Worm (Caenorhabditis elegans) whole organism, L1 larva: ENCODE data around the gene mig-5.

Experiments used
- F16B12.6 ChIP-seq: fragments of 150-350 bp; optimal IDR thresholded peaks from 2 replicates; lab custom pipeline; 2014; ENCODE audit warnings: missing biosample characterization, missing genetic modification characterization
- ama-1 ChIP-seq: fragments of 150-350 bp; optimal IDR thresholded peaks from 2 replicates; lab custom pipeline; 2014
- lin-14 ChIP-seq: fragments of 200-800 bp; sonication (Bioruptor generic); optimal IDR thresholded peaks from 2 replicates; lab custom pipeline; 2018; ENCODE audit warnings: mild to moderate bottlenecking, missing genetic modification characterization, moderate library complexity, missing compliant biosample characterization
- lin-15B ChIP-seq: fragments of 150-350 bp; sonication (generic microtip); optimal IDR thresholded peaks from 3 replicates; lab custom pipeline; 2014; ENCODE audit warnings: missing biosample characterization, missing genetic modification characterization
- lin-39 ChIP-seq: fragments of 150-350 bp; optimal IDR thresholded peaks from 2 replicates; lab custom pipeline; 2014; ENCODE audit warnings: missing biosample characterization, missing genetic modification reagents, missing genetic modification characterization
- lsy-2 ChIP-seq, 2 experiments: fragments of 150-350 bp; optimal IDR thresholded peaks; 2 replicates each; lab custom pipeline; 2014; ENCODE audit warnings: missing biosample characterization in 2 of 2, missing genetic modification characterization in 2 of 2
- mdl-1 ChIP-seq, 2 experiments: fragments of 150-350 bp; optimal IDR thresholded peaks; 2 replicates each; lab custom pipeline; 2014 to 2017; ENCODE audit warnings: missing biosample characterization in 2 of 2, missing genetic modification characterization in 2 of 2, inconsistent platforms in 1 of 2
- mep-1 ChIP-seq: fragments of 150-350 bp; optimal IDR thresholded peaks from 2 replicates; lab custom pipeline; 2014; ENCODE audit warnings: missing biosample characterization, missing genetic modification characterization
- nhr-11 ChIP-seq: fragments of 150-350 bp; optimal IDR thresholded peaks from 2 replicates; lab custom pipeline; 2014; ENCODE audit warnings: missing biosample characterization, missing genetic modification characterization
- nhr-237 ChIP-seq: fragments of 150-350 bp; optimal IDR thresholded peaks from 2 replicates; lab custom pipeline; 2014; ENCODE audit warnings: missing biosample characterization, missing genetic modification characterization
- nhr-90 ChIP-seq: sonication (generic microtip); optimal IDR thresholded peaks from 2 replicates; lab custom pipeline; 2016; ENCODE audit warnings: mild to moderate bottlenecking, missing genetic modification characterization, missing compliant biosample characterization; ENCODE audit not compliant: poor library complexity
- unc-62 ChIP-seq: fragments of 150-350 bp; optimal IDR thresholded peaks from 2 replicates; lab custom pipeline; 2014; ENCODE audit warnings: missing biosample characterization, missing genetic modification reagents, missing genetic modification characterization
- ztf-11 ChIP-seq, 2 experiments: sonication (generic microtip); optimal IDR thresholded peaks; 2 replicates each; lab custom pipeline; 2016 to 2017; ENCODE audit warnings: missing genetic modification characterization in 2 of 2, missing biosample characterization in 1 of 2, missing compliant biosample characterization in 1 of 2
- ztf-4 ChIP-seq: fragments of 150-350 bp; optimal IDR thresholded peaks from 2 replicates; lab custom pipeline; 2014; ENCODE audit warnings: missing biosample characterization, missing genetic modification characterization

ce11 chrII:8169283-8169682, 15.5 kb downstream of the mig-5 start, which contains the start of gene T05C12.15:
- TF ChIP-seq mdl-1 (tag; optimal IDR thresholded peaks at IDR 0.05; lab: Kevin White, UChicago) (no peak), lin-15B (no peak), lin-39 (tag; lab: Kevin White, UChicago) (no peak), ama-1 (lab: Kevin White, UChicago) (no peak), F16B12.6 (no peak), mep-1 (no peak), nhr-90 (tag; lab: Kevin White, UChicago) (no peak), ztf-4 (tag; lab: Kevin White, UChicago) (no peak), lsy-2 (tag; optimal IDR thresholded peaks at IDR 0.05; lab: Kevin White, UChicago) (no peak), nhr-11 (no peak), nhr-237 (tag; lab: Kevin White, UChicago) (no peak), lin-14 (GFP tag; lab: Kevin White, UChicago) (no peak), ztf-11 (tag; optimal IDR thresholded peaks at IDR 0.05; lab: Kevin White, UChicago) (no peak), unc-62 (no peak)
